Worm (Caenorhabditis elegans) whole organism, L1 larva: Measurements from ENCODE around the gene Y46G5A.22.

Experiments
- fkh-4 ChIP-seq: sonication (generic microtip); optimal IDR thresholded peaks from 2 replicates; lab custom pipeline; 2016; ENCODE audit warnings: missing compliant biosample characterization, missing genetic modification characterization, borderline replicate concordance
- hlh-4 ChIP-seq: sonication (generic microtip); optimal IDR thresholded peaks from 2 replicates; lab custom pipeline; 2016; ENCODE audit warnings: mild to moderate bottlenecking, missing genetic modification characterization, missing compliant biosample characterization
- nhr-237 ChIP-seq: fragments of 150-350 bp; optimal IDR thresholded peaks from 2 replicates; lab custom pipeline; 2014; ENCODE audit warnings: missing biosample characterization, missing genetic modification characterization
- tbx-2 ChIP-seq: sonication (generic microtip); optimal IDR thresholded peaks from 2 replicates; lab custom pipeline; 2016; ENCODE audit warnings: missing genetic modification characterization, missing compliant biosample characterization

ce11 chrII:12798814-12799213 is 19.6 kb downstream of the Y46G5A.22 start:
- TF ChIP-seq tbx-2 (tag; lab: Kevin White, UChicago), result peak; percentile 85
- TF ChIP-seq nhr-237, result no peak
- no peak for TF ChIP-seq hlh-4 (tag; lab: Kevin White, UChicago)
- no peak for TF ChIP-seq fkh-4 (tag; lab: Kevin White, UChicago)
